Fruit fly (Drosophila melanogaster) whole organism, adult: ENCODE measurements around the gene CG16779.

Source experiments
- CG12768 ChIP-seq: fragments of 200-800 bp; sonication (Bioruptor generic); optimal IDR thresholded peaks from 2 replicates; lab custom pipeline; 2017; ENCODE audit warnings: missing biosample characterization, missing genetic modification characterization, mild to moderate bottlenecking, moderate library complexity, missing genetic modification reagents
- CG33017 ChIP-seq: fragments of 200-800 bp; sonication (Bioruptor generic); optimal IDR thresholded peaks from 2 replicates; lab custom pipeline; 2018; ENCODE audit warnings: missing biosample characterization, mild to moderate bottlenecking, missing genetic modification characterization, moderate library complexity
- CG5204 ChIP-seq: fragments of 200-800 bp; sonication (Bioruptor generic); optimal IDR thresholded peaks from 2 replicates; lab custom pipeline; 2016; ENCODE audit warnings: missing biosample characterization, missing genetic modification characterization
- CG7101 ChIP-seq: fragments of 200-800 bp; sonication (Bioruptor generic); optimal IDR thresholded peaks from 2 replicates; lab custom pipeline; 2018; ENCODE audit warnings: missing biosample characterization, mild to moderate bottlenecking, missing genetic modification characterization, moderate library complexity
- Clk ChIP-seq: fragments of 200-800 bp; sonication (Bioruptor generic); optimal IDR thresholded peaks from 2 replicates; lab custom pipeline; 2017; ENCODE audit warnings: missing biosample characterization, missing genetic modification characterization
- Crg-1 ChIP-seq: fragments of 200-800 bp; sonication (Bioruptor generic); optimal IDR thresholded peaks from 2 replicates; lab custom pipeline; 2016; ENCODE audit warnings: missing biosample characterization, missing genetic modification characterization
- bab1 ChIP-seq: fragments of 200-800 bp; sonication (Bioruptor generic); optimal IDR thresholded peaks from 3 replicates; lab custom pipeline; 2019; ENCODE audit warnings: missing biosample characterization, mild to moderate bottlenecking, missing genetic modification characterization, moderate library complexity
- cic ChIP-seq: fragments of 200-800 bp; sonication (Bioruptor generic); optimal IDR thresholded peaks from 2 replicates; lab custom pipeline; 2017; ENCODE audit warnings: missing biosample characterization, mild to moderate bottlenecking, missing genetic modification characterization, moderate library complexity
- cnc ChIP-seq, 2 experiments: fragments of >200 bp; optimal IDR thresholded peaks; 2 replicates each; lab custom pipeline; 2017
- kay ChIP-seq: fragments of 200-800 bp; sonication (Bioruptor generic); peaks from one replicate; lab custom pipeline; 2016; ENCODE audit warnings: missing biosample characterization, missing genetic modification characterization, borderline replicate concordance
- ovo ChIP-seq: fragments of 200-800 bp; sonication (Bioruptor generic); optimal IDR thresholded peaks from 2 replicates; lab custom pipeline; 2016; ENCODE audit warnings: missing biosample characterization, missing genetic modification characterization
- toe ChIP-seq: fragments of 200-800 bp; sonication (Bioruptor generic); optimal IDR thresholded peaks from 2 replicates; lab custom pipeline; 2016; ENCODE audit warnings: missing biosample characterization, missing genetic modification characterization

dm6 chr3R:9433270-9433669 is 60.2 kb downstream of the CG16779 start:
- TF ChIP-seq CG12768 (peak; percentile 72), Crg-1 (no peak), CG33017 (tag; lab: Kevin White, UChicago) (no peak), kay (no peak), ovo (GFP tag; lab: Kevin White, UChicago) (no peak), CG5204 (GFP tag; lab: Kevin White, UChicago) (no peak), bab1 (no peak), cic (GFP tag; lab: Kevin White, UChicago) (no peak), toe (no peak), Clk (no peak), cnc (optimal IDR thresholded peaks at IDR 0.05; lab: Kevin White, UChicago) (no peak), CG7101 (tag; lab: Kevin White, UChicago) (no peak)
